Worm (Caenorhabditis elegans) whole organism, early embryonic: ENCODE measurements around the gene sma-10.

ENCODE experiments used
- B0310.2 ChIP-seq: sonication (generic microtip); optimal IDR thresholded peaks from 2 replicates; lab custom pipeline; 2016; ENCODE audit warnings: mild to moderate bottlenecking, missing genetic modification characterization, missing compliant biosample characterization
- F13C5.2 ChIP-seq: sonication (generic microtip); optimal IDR thresholded peaks from 2 replicates; lab custom pipeline; 2017; ENCODE audit warnings: mild to moderate bottlenecking, missing genetic modification characterization, inconsistent platforms, missing compliant biosample characterization
- aly-1 ChIP-seq: sonication (generic microtip); optimal IDR thresholded peaks from 2 replicates; lab custom pipeline; 2016; ENCODE audit warnings: missing genetic modification characterization, missing compliant biosample characterization
- ama-1 ChIP-seq: fragments of 150-350 bp; optimal IDR thresholded peaks from 2 replicates; lab custom pipeline; 2014
- ceh-13 ChIP-seq: fragments of 200-800 bp; sonication (Bioruptor generic); optimal IDR thresholded peaks from 2 replicates; lab custom pipeline; 2018; ENCODE audit warnings: mild to moderate bottlenecking, missing genetic modification characterization, missing compliant biosample characterization
- ceh-36 ChIP-seq: sonication (generic microtip); optimal IDR thresholded peaks from 2 replicates; lab custom pipeline; 2016; ENCODE audit warnings: missing genetic modification characterization, inconsistent platforms, missing compliant biosample characterization
- ets-7 ChIP-seq: sonication (generic microtip); optimal IDR thresholded peaks from 2 replicates; lab custom pipeline; 2016; ENCODE audit warnings: missing genotype, missing genetic modification characterization, missing compliant biosample characterization
- flt-1 ChIP-seq: fragments of 200-800 bp; sonication (Bioruptor generic); IDR thresholded peaks from 2 replicates; pipeline ENCODE4 v1.3.6; 2022; ENCODE audit warnings: missing genetic modification characterization, missing compliant biosample characterization
- hmbx-1 ChIP-seq: sonication (generic microtip); optimal IDR thresholded peaks from 2 replicates; lab custom pipeline; 2016; ENCODE audit warnings: mild to moderate bottlenecking, missing genetic modification characterization, missing compliant biosample characterization
- hmg-4 ChIP-seq: fragments of 200-800 bp; sonication (Bioruptor generic); optimal IDR thresholded peaks from 2 replicates; lab custom pipeline; 2018; ENCODE audit warnings: mild to moderate bottlenecking, missing genetic modification characterization, missing compliant biosample characterization
- hnd-1 ChIP-seq: sonication (generic microtip); optimal IDR thresholded peaks from 2 replicates; lab custom pipeline; 2016; ENCODE audit warnings: missing genetic modification characterization, missing compliant biosample characterization
- pes-1 ChIP-seq: fragments of 200-800 bp; sonication (Bioruptor generic); IDR thresholded peaks from 2 replicates; pipeline ENCODE4 v1.3.6; 2022; ENCODE audit warnings: missing genetic modification reagents, missing genetic modification characterization, missing compliant biosample characterization
- scrt-1 ChIP-seq: fragments of 200-800 bp; sonication (Bioruptor generic); IDR thresholded peaks from 2 replicates; pipeline ENCODE4 v1.3.6; 2022; ENCODE audit warnings: missing genetic modification characterization, missing compliant biosample characterization
- sea-1 ChIP-seq: fragments of 200-800 bp; sonication (Bioruptor generic); conservative IDR thresholded peaks from 2 replicates; pipeline ENCODE4 v1.3.6; 2022; ENCODE audit warnings: missing genetic modification characterization, missing compliant biosample characterization
- tbx-11 ChIP-seq: fragments of 200-800 bp; sonication (Bioruptor generic); IDR thresholded peaks from 2 replicates; pipeline ENCODE4 v1.3.6; 2022; ENCODE audit warnings: missing genetic modification characterization, missing compliant biosample characterization
- tbx-37 ChIP-seq: fragments of 200-800 bp; sonication (Bioruptor generic); conservative IDR thresholded peaks from 2 replicates; pipeline ENCODE4 v1.3.6; 2022; ENCODE audit warnings: missing genetic modification reagents, missing genetic modification characterization, missing compliant biosample characterization
- tra-4 ChIP-seq: sonication (generic microtip); optimal IDR thresholded peaks from 2 replicates; lab custom pipeline; 2017; ENCODE audit warnings: missing genetic modification characterization, missing compliant biosample characterization

sma-10 gene

ce11 chrIV:306572-306971 lies 32.4 kb downstream of the sma-10 start:
- TF ChIP-seq ama-1, result no peak
- no peak for TF ChIP-seq ceh-13
- no peak for TF ChIP-seq pes-1 (GFP tag; lab: Robert Waterston, UW)
- TF ChIP-seq flt-1, result no peak
- TF ChIP-seq ceh-36 (tag; lab: Kevin White, UChicago), result no peak

- TF ChIP-seq tbx-11 (GFP tag; lab: Robert Waterston, UW), result no peak
Measured at ce11 chrIV:307205-307604, 33.0 kb downstream of the sma-10 start, which contains the start of gene swt-1. TSS of gene swt-1 (plus strand) at chrIV:307505.

ce11 chrIV:309526-309925 lies 35.3 kb downstream of the sma-10 start:
- no peak for TF ChIP-seq F13C5.2 (tag; lab: Kevin White, UChicago)
- TF ChIP-seq B0310.2 (tag; lab: Kevin White, UChicago), result no peak
- TF ChIP-seq hnd-1 (tag; lab: Kevin White, UChicago), result no peak
- no peak for TF ChIP-seq aly-1 (tag; lab: Kevin White, UChicago)
- TF ChIP-seq tbx-37 (GFP tag; lab: Robert Waterston, UW), result no peak
- no peak for TF ChIP-seq ets-7
- no peak for TF ChIP-seq scrt-1
- no peak for TF ChIP-seq tra-4 (tag; lab: Kevin White, UChicago)
- TF ChIP-seq ceh-36 (tag; lab: Kevin White, UChicago), result no peak

ce11 chrIV:313615-314014 lies 39.4 kb downstream of the sma-10 start, which contains the start of gene snai-1:
TSS of gene snai-1 (minus strand) at chrIV:313715.
- no peak for TF ChIP-seq pes-1 (GFP tag; lab: Robert Waterston, UW)
- no peak for TF ChIP-seq hmg-4 (GFP tag; lab: Kevin White, UChicago)
- no peak for TF ChIP-seq ama-1
- TF ChIP-seq scrt-1, result no peak
- no peak for TF ChIP-seq flt-1
- no peak for TF ChIP-seq tra-4 (tag; lab: Kevin White, UChicago)
- no peak for TF ChIP-seq tbx-11 (GFP tag; lab: Robert Waterston, UW)
- TF ChIP-seq hmbx-1 (tag; lab: Kevin White, UChicago), result no peak
- no peak for TF ChIP-seq aly-1 (tag; lab: Kevin White, UChicago)
- no peak for TF ChIP-seq sea-1 (GFP tag; lab: Robert Waterston, UW)
- TF ChIP-seq ceh-13, result no peak
- TF ChIP-seq B0310.2 (tag; lab: Kevin White, UChicago), result no peak
- TF ChIP-seq tbx-37 (GFP tag; lab: Robert Waterston, UW), result no peak
- TF ChIP-seq ets-7, result no peak
- no peak for TF ChIP-seq F13C5.2 (tag; lab: Kevin White, UChicago)
- TF ChIP-seq ceh-36 (tag; lab: Kevin White, UChicago), result no peak
- no peak for TF ChIP-seq hnd-1 (tag; lab: Kevin White, UChicago)

ce11 chrIV:314475-314874 lies 40.3 kb downstream of the sma-10 start:
- TF ChIP-seq hmg-4 (GFP tag; lab: Kevin White, UChicago), result no peak
- no peak for TF ChIP-seq scrt-1
- no peak for TF ChIP-seq aly-1 (tag; lab: Kevin White, UChicago)
- TF ChIP-seq F13C5.2 (tag; lab: Kevin White, UChicago), result no peak
- TF ChIP-seq ets-7, result no peak
- no peak for TF ChIP-seq tbx-37 (GFP tag; lab: Robert Waterston, UW)
- TF ChIP-seq hmbx-1 (tag; lab: Kevin White, UChicago), result no peak
- TF ChIP-seq sea-1 (GFP tag; lab: Robert Waterston, UW), result no peak
- TF ChIP-seq pes-1 (GFP tag; lab: Robert Waterston, UW), result no peak
- no peak for TF ChIP-seq flt-1
- no peak for TF ChIP-seq B0310.2 (tag; lab: Kevin White, UChicago)
- no peak for TF ChIP-seq tbx-11 (GFP tag; lab: Robert Waterston, UW)
- no peak for TF ChIP-seq tra-4 (tag; lab: Kevin White, UChicago)
- TF ChIP-seq ama-1, result no peak
- TF ChIP-seq hnd-1 (tag; lab: Kevin White, UChicago), result no peak
- TF ChIP-seq ceh-13, result no peak
- TF ChIP-seq ceh-36 (tag; lab: Kevin White, UChicago), result no peak

- TF ChIP-seq tbx-11 (GFP tag; lab: Robert Waterston, UW) (no peak), hmg-4 (GFP tag; lab: Kevin White, UChicago) (no peak), hnd-1 (tag; lab: Kevin White, UChicago) (no peak), ceh-13 (no peak), B0310.2 (tag; lab: Kevin White, UChicago) (no peak), aly-1 (tag; lab: Kevin White, UChicago) (no peak), flt-1 (no peak), ama-1 (no peak)
Measured at ce11 chrIV:319654-320053, 45.4 kb downstream of the sma-10 start.

- no peak for TF ChIP-seq ama-1
- no peak for TF ChIP-seq ceh-13
- TF ChIP-seq pes-1 (GFP tag; lab: Robert Waterston, UW), result no peak
- no peak for TF ChIP-seq tbx-37 (GFP tag; lab: Robert Waterston, UW)
- TF ChIP-seq sea-1 (GFP tag; lab: Robert Waterston, UW), result no peak
- no peak for TF ChIP-seq ets-7
- TF ChIP-seq tra-4 (tag; lab: Kevin White, UChicago), result no peak
- TF ChIP-seq hmg-4 (GFP tag; lab: Kevin White, UChicago), result no peak
- TF ChIP-seq flt-1, result no peak
- TF ChIP-seq B0310.2 (tag; lab: Kevin White, UChicago), result no peak
Measured at ce11 chrIV:320380-320779, 46.2 kb downstream of the sma-10 start, which contains the start of gene dsc-4. TSS of gene dsc-4 (minus strand) at chrIV:320544.

- no peak for TF ChIP-seq B0310.2 (tag; lab: Kevin White, UChicago)
- peak; percentile 29 for TF ChIP-seq aly-1 (tag; lab: Kevin White, UChicago)
- peak; percentile 38 for TF ChIP-seq hnd-1 (tag; lab: Kevin White, UChicago)
- TF ChIP-seq sea-1 (GFP tag; lab: Robert Waterston, UW), result peak; percentile 34; the same call in 1 of the 2 replicates
- no peak for TF ChIP-seq tra-4 (tag; lab: Kevin White, UChicago)
- peak; percentile 72 for TF ChIP-seq pes-1 (GFP tag; lab: Robert Waterston, UW)
- TF ChIP-seq ets-7, result no peak
- TF ChIP-seq hmg-4 (GFP tag; lab: Kevin White, UChicago), result peak; percentile 38
- peak; percentile 47 for TF ChIP-seq flt-1
- TF ChIP-seq F13C5.2 (tag; lab: Kevin White, UChicago), result peak; percentile 50
- peak; percentile 83 for TF ChIP-seq scrt-1
- TF ChIP-seq tbx-11 (GFP tag; lab: Robert Waterston, UW), result peak; percentile 56
- peak; percentile 65; the same call in 1 of the 2 replicates for TF ChIP-seq tbx-37 (GFP tag; lab: Robert Waterston, UW)
- TF ChIP-seq ceh-36 (tag; lab: Kevin White, UChicago), result no peak
Measured at ce11 chrIV:322497-322896, 48.3 kb downstream of the sma-10 start, which contains the start of gene grl-26. TSS of gene grl-26 (minus strand) at chrIV:322814.
